Worm (Caenorhabditis elegans) whole organism, L1 larva: ENCODE results near the gene F28F9.3.

Source experiments
- Y116A8C.19 ChIP-seq: sonication (generic microtip); optimal IDR thresholded peaks from 2 replicates; lab custom pipeline; 2016; ENCODE audit warnings: missing compliant biosample characterization, missing genetic modification characterization, borderline replicate concordance
- alr-1 ChIP-seq: fragments of 200-800 bp; sonication (Bioruptor generic); optimal IDR thresholded peaks from 2 replicates; lab custom pipeline; 2018; ENCODE audit warnings: borderline replicate concordance, mild to moderate bottlenecking, missing genetic modification characterization, missing compliant biosample characterization
- aly-2 ChIP-seq: fragments of 150-350 bp; optimal IDR thresholded peaks from 2 replicates; lab custom pipeline; 2014; ENCODE audit warnings: missing biosample characterization, missing genetic modification characterization
- ama-1 ChIP-seq: fragments of 150-350 bp; optimal IDR thresholded peaks from 2 replicates; lab custom pipeline; 2014
- blmp-1 ChIP-seq: fragments of 150-350 bp; optimal IDR thresholded peaks from 2 replicates; lab custom pipeline; 2014; ENCODE audit warnings: missing biosample characterization, missing genetic modification characterization
- ceh-90 ChIP-seq: sonication (generic microtip); optimal IDR thresholded peaks from 2 replicates; lab custom pipeline; 2016; ENCODE audit warnings: missing genetic modification characterization, missing compliant biosample characterization
- ces-1 ChIP-seq: fragments of 150-350 bp; optimal IDR thresholded peaks from 2 replicates; lab custom pipeline; 2014; ENCODE audit warnings: missing biosample characterization, missing genetic modification reagents, missing genetic modification characterization
- dpl-1 ChIP-seq, 3 experiments: fragments of 150-350 bp in 2 of 3; sonication (generic microtip) in 1 of 3; optimal IDR thresholded peaks; 2 replicates each; lab custom pipeline; 2014 to 2017; ENCODE audit warnings: missing biosample characterization in 3 of 3, missing genetic modification characterization in 3 of 3, missing genetic modification reagents in 3 of 3
- dsc-1 ChIP-seq: sonication (generic microtip); optimal IDR thresholded peaks from 2 replicates; lab custom pipeline; 2016; ENCODE audit warnings: mild to moderate bottlenecking, missing genetic modification characterization, missing compliant biosample characterization
- efl-1 ChIP-seq, 4 experiments: fragments of 150-350 bp; optimal IDR thresholded peaks in 3 of 4; peaks in 1 of 4; 1 replicate in 1 of 4; 2 replicates in 3 of 4; lab custom pipeline; 2014; ENCODE audit warnings: missing biosample characterization in 2 of 4, missing genetic modification characterization in 2 of 4, missing genetic modification reagents in 2 of 4
- egl-13 ChIP-seq: sonication (generic microtip); optimal IDR thresholded peaks from 2 replicates; lab custom pipeline; 2016; ENCODE audit warnings: missing genotype, missing genetic modification reagents, missing genetic modification characterization, missing compliant biosample characterization
- elt-2 ChIP-seq: sonication (generic microtip); optimal IDR thresholded peaks from 2 replicates; lab custom pipeline; 2016; ENCODE audit warnings: missing genetic modification characterization, mild to moderate bottlenecking, inconsistent platforms, missing compliant biosample characterization, missing genetic modification reagents
- elt-3 ChIP-seq, 6 experiments: fragments of 150-350 bp in 1 of 6; sonication (generic microtip); optimal IDR thresholded peaks; 2 replicates each; lab custom pipeline; 2017 to 2018; ENCODE audit warnings: missing biosample characterization in 6 of 6, missing genetic modification characterization in 6 of 6, inconsistent platforms in 1 of 6
- ets-5 ChIP-seq: fragments of 200-800 bp; sonication (Bioruptor generic); IDR thresholded peaks from 2 replicates; pipeline ENCODE4 v1.3.6; 2022; ENCODE audit warnings: missing genetic modification characterization, missing compliant biosample characterization
- fkh-10 ChIP-seq: sonication (generic microtip); optimal IDR thresholded peaks from 2 replicates; lab custom pipeline; 2017; ENCODE audit warnings: missing biosample characterization, missing genetic modification reagents, missing genetic modification characterization
- fkh-4 ChIP-seq: sonication (generic microtip); optimal IDR thresholded peaks from 2 replicates; lab custom pipeline; 2016; ENCODE audit warnings: missing compliant biosample characterization, missing genetic modification characterization, borderline replicate concordance
- fkh-8 ChIP-seq: sonication (generic microtip); optimal IDR thresholded peaks from 2 replicates; lab custom pipeline; 2016; ENCODE audit warnings: mild to moderate bottlenecking, missing genetic modification characterization, missing compliant biosample characterization
- fos-1 ChIP-seq: fragments of 150-350 bp; optimal IDR thresholded peaks from 2 replicates; lab custom pipeline; 2014; ENCODE audit warnings: missing biosample characterization, missing genetic modification characterization
- grh-1 ChIP-seq: fragments of 200-800 bp; sonication (Bioruptor generic); IDR thresholded peaks from 2 replicates; pipeline ENCODE4 v1.3.6; 2022; ENCODE audit warnings: missing genetic modification reagents, missing genetic modification characterization, missing compliant biosample characterization
- isw-1 ChIP-seq: fragments of 200-800 bp; sonication (Bioruptor generic); IDR thresholded peaks from 2 replicates; pipeline ENCODE4 v1.3.6; 2022; ENCODE audit warnings: missing genetic modification characterization, missing compliant biosample characterization
- jun-1 ChIP-seq: fragments of 150-350 bp; optimal IDR thresholded peaks from 2 replicates; lab custom pipeline; 2014; ENCODE audit warnings: missing biosample characterization, missing genetic modification reagents, missing genetic modification characterization
- lin-13 ChIP-seq: fragments of 150-350 bp; optimal IDR thresholded peaks from 2 replicates; lab custom pipeline; 2014; ENCODE audit warnings: missing biosample characterization, missing genetic modification reagents, missing genetic modification characterization
- lin-15B ChIP-seq: fragments of 150-350 bp; sonication (generic microtip); optimal IDR thresholded peaks from 3 replicates; lab custom pipeline; 2014; ENCODE audit warnings: missing biosample characterization, missing genetic modification characterization
- lsy-2 ChIP-seq, 2 experiments: fragments of 150-350 bp; optimal IDR thresholded peaks; 2 replicates each; lab custom pipeline; 2014; ENCODE audit warnings: missing biosample characterization in 2 of 2, missing genetic modification characterization in 2 of 2
- mab-9 ChIP-seq: fragments of 200-800 bp; sonication (Bioruptor generic); IDR thresholded peaks from 2 replicates; pipeline ENCODE4 v1.3.6; 2022; ENCODE audit warnings: missing genetic modification reagents, missing genetic modification characterization, missing compliant biosample characterization
- mep-1 ChIP-seq: fragments of 150-350 bp; optimal IDR thresholded peaks from 2 replicates; lab custom pipeline; 2014; ENCODE audit warnings: missing biosample characterization, missing genetic modification characterization
- nhr-11 ChIP-seq: fragments of 150-350 bp; optimal IDR thresholded peaks from 2 replicates; lab custom pipeline; 2014; ENCODE audit warnings: missing biosample characterization, missing genetic modification characterization
- nhr-12 ChIP-seq: sonication (generic microtip); optimal IDR thresholded peaks from 2 replicates; lab custom pipeline; 2017; ENCODE audit warnings: missing biosample characterization, missing genetic modification characterization
- nhr-20 ChIP-seq: sonication (generic microtip); optimal IDR thresholded peaks from 2 replicates; lab custom pipeline; 2016; ENCODE audit warnings: mild to moderate bottlenecking, missing genetic modification characterization, missing compliant biosample characterization
- nhr-47 ChIP-seq: sonication (generic microtip); optimal IDR thresholded peaks from 2 replicates; lab custom pipeline; 2016; ENCODE audit warnings: mild to moderate bottlenecking, missing genetic modification characterization, moderate library complexity, missing compliant biosample characterization
- nhr-71 ChIP-seq: sonication (generic microtip); optimal IDR thresholded peaks from 2 replicates; lab custom pipeline; 2016; ENCODE audit warnings: mild to moderate bottlenecking, missing genetic modification characterization, moderate library complexity, missing compliant biosample characterization
- nhr-85 ChIP-seq: sonication (generic microtip); peaks from one replicate; lab custom pipeline; 2016; ENCODE audit warnings: missing genetic modification characterization, inconsistent platforms, missing compliant biosample characterization
- nhr-90 ChIP-seq: sonication (generic microtip); optimal IDR thresholded peaks from 2 replicates; lab custom pipeline; 2016; ENCODE audit warnings: mild to moderate bottlenecking, missing genetic modification characterization, missing compliant biosample characterization; ENCODE audit not compliant: poor library complexity
- pax-3 ChIP-seq: fragments of 200-800 bp; sonication (Bioruptor generic); optimal IDR thresholded peaks from 2 replicates; lab custom pipeline; 2018; ENCODE audit warnings: mild to moderate bottlenecking, missing genetic modification characterization, moderate library complexity, missing compliant biosample characterization
- pqm-1 ChIP-seq: sonication (generic microtip); optimal IDR thresholded peaks from 3 replicates; lab custom pipeline; 2017; ENCODE audit warnings: missing biosample characterization, missing genetic modification characterization
- rnt-1 ChIP-seq: sonication (generic microtip); optimal IDR thresholded peaks from 2 replicates; lab custom pipeline; 2016; ENCODE audit warnings: mild to moderate bottlenecking, missing genetic modification characterization, moderate library complexity, missing compliant biosample characterization
- snpc-4 ChIP-seq: fragments of 150-350 bp; optimal IDR thresholded peaks from 2 replicates; lab custom pipeline; 2014; ENCODE audit warnings: missing biosample characterization, missing genetic modification characterization
- sox-4 ChIP-seq: sonication (generic microtip); optimal IDR thresholded peaks from 2 replicates; lab custom pipeline; 2016; ENCODE audit warnings: missing genetic modification characterization, missing compliant biosample characterization
- sup-37 ChIP-seq: fragments of 200-800 bp; sonication (Bioruptor generic); optimal IDR thresholded peaks from 2 replicates; lab custom pipeline; 2018; ENCODE audit warnings: mild to moderate bottlenecking, missing genetic modification characterization, missing compliant biosample characterization
- swsn-7 ChIP-seq: sonication (generic microtip); optimal IDR thresholded peaks from 2 replicates; lab custom pipeline; 2016; ENCODE audit warnings: missing genetic modification characterization, missing compliant biosample characterization
- tbx-2 ChIP-seq: sonication (generic microtip); optimal IDR thresholded peaks from 2 replicates; lab custom pipeline; 2016; ENCODE audit warnings: missing genetic modification characterization, missing compliant biosample characterization
- unc-130 ChIP-seq: fragments of 150-350 bp; optimal IDR thresholded peaks from 2 replicates; lab custom pipeline; 2017; ENCODE audit warnings: missing biosample characterization, missing genetic modification characterization, inconsistent platforms
- unc-30 ChIP-seq: sonication (generic microtip); optimal IDR thresholded peaks from 2 replicates; lab custom pipeline; 2017; ENCODE audit warnings: missing biosample characterization, missing genetic modification characterization
- unc-86 ChIP-seq: sonication (generic microtip); optimal IDR thresholded peaks from 2 replicates; lab custom pipeline; 2016; ENCODE audit warnings: missing genetic modification characterization, missing compliant biosample characterization
- unc-98 ChIP-seq: fragments of 200-800 bp; sonication (Bioruptor generic); IDR thresholded peaks from 2 replicates; pipeline ENCODE4 v1.3.6; 2022; ENCODE audit warnings: missing genetic modification characterization, missing compliant biosample characterization
- xbp-1 ChIP-seq: sonication (generic microtip); optimal IDR thresholded peaks from 2 replicates; lab custom pipeline; 2016; ENCODE audit warnings: missing genetic modification characterization, missing compliant biosample characterization
- zip-4 ChIP-seq: fragments of 200-800 bp; sonication (Bioruptor generic); optimal IDR thresholded peaks from 2 replicates; lab custom pipeline; 2018; ENCODE audit warnings: mild to moderate bottlenecking, missing genetic modification characterization, moderate library complexity, missing compliant biosample characterization
- ztf-11 ChIP-seq, 2 experiments: sonication (generic microtip); optimal IDR thresholded peaks; 2 replicates each; lab custom pipeline; 2016 to 2017; ENCODE audit warnings: missing genetic modification characterization in 2 of 2, missing biosample characterization in 1 of 2, missing compliant biosample characterization in 1 of 2
- ztf-4 ChIP-seq: fragments of 150-350 bp; optimal IDR thresholded peaks from 2 replicates; lab custom pipeline; 2014; ENCODE audit warnings: missing biosample characterization, missing genetic modification characterization

The F28F9.3 gene

DNA sequence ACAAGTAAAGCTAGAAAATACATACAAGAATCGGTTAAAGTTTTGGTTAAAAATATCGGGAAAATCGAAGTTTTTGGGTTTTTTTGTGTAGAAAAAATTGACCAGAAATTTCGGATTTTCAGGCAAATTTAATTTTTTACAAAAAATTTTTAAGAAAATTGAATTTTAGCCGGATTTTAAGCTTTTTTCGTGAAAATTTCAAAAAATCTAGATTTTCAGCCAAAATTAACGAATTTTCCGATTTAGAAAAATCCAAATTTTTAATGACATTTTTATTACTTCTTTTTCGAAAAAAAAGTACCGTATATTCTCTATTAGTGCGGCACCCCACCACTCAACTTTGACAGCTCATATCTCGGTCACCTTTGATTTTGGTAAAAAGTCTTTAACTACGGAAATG is 25.7 kb upstream of the F28F9.3 start, which contains the start of gene osm-3:
TSS of gene osm-3 (minus strand) at position 101 of the 400 bp plus-strand sequence.
- TF ChIP-seq sox-4 (tag; lab: Kevin White, UChicago) (no peak), blmp-1 (tag; lab: Kevin White, UChicago) (no peak), grh-1 (GFP tag; lab: Robert Waterston, UW) (no peak), fkh-4 (tag; lab: Kevin White, UChicago) (no peak), ztf-4 (tag; lab: Kevin White, UChicago) (no peak), fkh-10 (no peak), unc-130 (no peak)

DNA sequence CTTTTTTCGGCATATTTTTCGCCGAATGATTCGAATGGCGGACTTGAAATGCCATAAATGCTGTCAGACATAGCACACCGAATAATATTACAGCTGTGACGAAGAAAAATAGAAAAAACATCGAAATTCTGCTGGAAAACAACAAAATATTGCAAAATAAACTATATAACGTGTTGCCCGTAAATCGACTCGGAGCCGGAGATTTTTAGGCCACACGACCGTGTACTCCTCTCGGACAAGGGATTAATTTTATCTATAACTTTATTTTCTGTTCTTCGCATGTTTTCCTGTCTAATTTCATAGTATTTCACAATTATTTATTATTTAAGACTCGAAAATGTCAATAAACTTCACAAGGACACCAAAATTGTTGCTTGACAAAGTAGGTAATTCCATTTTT is 23.4 kb upstream of the F28F9.3 start, which contains the start of the genes algn-14 and M02B7.2:
TSS of gene algn-14 (minus strand) at position 175 of the 400 bp plus-strand sequence.
TSS of gene M02B7.2 (plus strand) at position 330 of the 400 bp plus-strand sequence.
- TF ChIP-seq jun-1 (tag; lab: Kevin White, UChicago) (no peak), nhr-12 (tag; lab: Kevin White, UChicago) (no peak), fkh-8 (tag; lab: Kevin White, UChicago) (peak; percentile 74), blmp-1 (tag; lab: Kevin White, UChicago) (no peak), ets-5 (no peak), lsy-2 (tag; optimal IDR thresholded peaks at IDR 0.05; lab: Kevin White, UChicago) (peak; percentile 73 to 76), nhr-85 (tag; lab: Kevin White, UChicago) (peak; percentile 85), isw-1 (GFP tag; lab: Robert Waterston, UW) (peak; percentile 29), swsn-7 (peak; percentile 78), nhr-11 (no peak), nhr-71 (tag; lab: Kevin White, UChicago) (peak; percentile 84), unc-130 (no peak), unc-30 (no peak), xbp-1 (peak; percentile 79), snpc-4 (peak; percentile 62), fkh-10 (no peak), dpl-1 (GFP tag; optimal IDR thresholded peaks at IDR 0.05; lab: Kevin White, UChicago) (peak; percentile 16 to 70 (median 61)), zip-4 (GFP tag; lab: Kevin White, UChicago) (no peak), ztf-4 (tag; lab: Kevin White, UChicago) (peak; percentile 43), mab-9 (GFP tag; lab: Robert Waterston, UW) (no peak), efl-1 (optimal IDR thresholded peaks at IDR 0.05; lab: Kevin White, UChicago) (peak; percentile 63 to 65), efl-1 (GFP tag; optimal IDR thresholded peaks at IDR 0.05 in 1 of 2; lab: Kevin White, UChicago) (peak; percentile 63 to 96), ces-1 (GFP tag; lab: Kevin White, UChicago) (no peak), alr-1 (tag; lab: Kevin White, UChicago) (no peak), sox-4 (tag; lab: Kevin White, UChicago) (peak; percentile 85), Y116A8C.19 (peak; percentile 45), ama-1 (lab: Kevin White, UChicago) (no peak), unc-86 (tag; lab: Kevin White, UChicago) (peak; percentile 50), elt-3 (tag; optimal IDR thresholded peaks at IDR 0.05; lab: Kevin White, UChicago) (no peak), pqm-1 (no peak), fkh-4 (tag; lab: Kevin White, UChicago) (peak; percentile 90), grh-1 (GFP tag; lab: Robert Waterston, UW) (peak; percentile 12; the same call in 1 of the 2 replicates), egl-13 (tag; lab: Kevin White, UChicago) (peak; percentile 75), nhr-20 (peak; percentile 79), ztf-11 (tag; optimal IDR thresholded peaks at IDR 0.05; lab: Kevin White, UChicago) (peak in 1 of 2 experiments; percentile 82), nhr-90 (tag; lab: Kevin White, UChicago) (peak; percentile 86), lin-13 (peak; percentile 50), nhr-47 (tag; lab: Kevin White, UChicago) (peak; percentile 84), elt-2 (tag; lab: Kevin White, UChicago) (peak; percentile 64), rnt-1 (tag; lab: Kevin White, UChicago) (peak; percentile 96), pax-3 (tag; lab: Kevin White, UChicago) (peak; percentile 79), lin-15B (tag; lab: Kevin White, UChicago) (no peak), sup-37 (no peak), fos-1 (tag; lab: Kevin White, UChicago) (no peak), tbx-2 (peak; percentile 84), dsc-1 (peak; percentile 87), ceh-90 (peak; percentile 88), aly-2 (tag; lab: Kevin White, UChicago) (peak; percentile 60), mep-1 (tag; lab: Kevin White, UChicago) (peak; percentile 60), unc-98 (GFP tag; lab: Robert Waterston, UW) (peak; percentile 62; the same call in 1 of the 2 replicates)
